Worm (Caenorhabditis elegans): ENCODE data around the gene F53F1.3.

Gene F53F1.3

DNA sequence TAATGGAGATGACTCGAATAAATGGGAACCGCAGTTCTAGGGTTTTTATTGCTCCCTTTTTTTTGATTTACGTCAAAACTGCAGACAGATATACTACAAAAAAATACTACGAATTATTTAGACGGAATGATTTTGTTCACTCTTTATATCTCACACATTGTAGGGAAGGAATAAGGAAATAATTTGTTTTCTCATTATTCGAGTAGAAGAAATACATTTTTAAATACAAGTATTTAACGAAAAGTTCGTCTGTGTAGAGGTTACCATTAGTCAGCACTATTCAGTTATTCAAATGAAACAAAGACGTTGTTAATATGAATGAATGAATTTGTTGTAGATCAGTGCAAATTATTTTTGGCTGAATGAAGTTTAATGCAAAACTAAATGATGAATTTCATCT, 18.7 kb downstream of the F53F1.3 start, which contains the start of gene srd-18:
srd-18 (minus strand) TSS at position 101 of the 400 bp plus-strand sequence.
- TF ChIP-seq lsy-2 (tag; optimal IDR thresholded peaks at IDR 0.05): no peak
- no peak for TF ChIP-seq egl-27 (tag; optimal IDR thresholded peaks at IDR 0.05)
- TF ChIP-seq lir-3 (tag; optimal IDR thresholded peaks at IDR 0.05; ENCODE audit: poor library complexity): no peak
- no peak for TF ChIP-seq dsc-1 (tag; optimal IDR thresholded peaks at IDR 0.05)
- no peak for TF ChIP-seq nhr-90 (tag; optimal IDR thresholded peaks at IDR 0.05; ENCODE audit: poor library complexity)
- TF ChIP-seq ztf-11 (tag; optimal IDR thresholded peaks at IDR 0.05): no peak
- no peak for TF ChIP-seq snpc-4 (tag; optimal IDR thresholded peaks at IDR 0.05)
- no peak for TF ChIP-seq egl-13 (tag; optimal IDR thresholded peaks at IDR 0.05)
- no peak for TF ChIP-seq rnt-1 (tag; optimal IDR thresholded peaks at IDR 0.05)
- TF ChIP-seq sup-37 (GFP tag; optimal IDR thresholded peaks at IDR 0.05): no peak
- no peak for TF ChIP-seq fkh-4 (tag; optimal IDR thresholded peaks at IDR 0.05; ENCODE audit: borderline replicate concordance)

DNA sequence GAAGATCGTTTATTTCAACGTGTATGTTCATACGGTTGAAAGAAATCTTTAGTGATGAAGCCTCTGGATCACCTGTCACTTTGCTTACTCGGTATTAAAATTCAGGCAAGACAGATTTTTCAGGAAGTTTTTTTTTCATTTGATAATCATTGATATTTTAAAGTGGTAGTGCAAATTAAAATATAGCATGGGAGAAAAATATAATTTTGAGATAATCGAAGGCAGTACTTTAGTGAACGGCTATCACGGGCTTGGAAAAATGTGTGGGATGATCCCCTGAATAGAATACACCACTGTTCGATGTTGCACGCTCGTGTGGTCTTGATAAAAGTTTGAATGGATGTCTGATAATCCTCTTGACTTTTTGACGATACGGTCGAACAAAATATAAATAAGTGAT, 19.3 kb downstream of the F53F1.3 start:
- peak; percentile 52 for TF ChIP-seq hlh-4 (tag; optimal IDR thresholded peaks at IDR 0.05)
- no peak for TF ChIP-seq nhr-71 (tag; optimal IDR thresholded peaks at IDR 0.05)

DNA sequence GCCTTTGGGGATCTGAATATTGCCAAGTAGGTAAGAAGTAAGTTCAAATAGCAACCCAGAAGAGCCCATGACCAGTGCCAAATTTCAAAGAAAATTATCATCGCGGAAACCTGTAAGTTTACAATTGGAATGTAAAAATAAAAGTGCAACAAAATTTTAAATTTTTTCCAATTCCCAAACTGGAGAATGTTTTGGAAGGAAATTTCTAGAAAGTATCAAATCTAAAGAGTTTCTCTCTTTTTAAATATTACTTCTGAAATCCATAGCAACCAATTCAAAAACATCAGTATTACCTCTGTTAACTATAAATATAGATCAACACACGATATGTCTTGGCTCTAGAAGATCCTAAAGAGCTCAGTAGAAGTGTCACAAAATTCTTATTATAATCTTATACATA, 20.6 kb downstream of the F53F1.3 start, which contains the start of gene srd-19:
srd-19 (minus strand) TSS at position 101 of the 400 bp plus-strand sequence.
- TF ChIP-seq nhr-71 (tag; optimal IDR thresholded peaks at IDR 0.05) (no peak), blmp-1 (tag; optimal IDR thresholded peaks at IDR 0.05) (no peak), ets-5 (GFP tag; IDR thresholded peaks at IDR 0.05) (no peak)

DNA sequence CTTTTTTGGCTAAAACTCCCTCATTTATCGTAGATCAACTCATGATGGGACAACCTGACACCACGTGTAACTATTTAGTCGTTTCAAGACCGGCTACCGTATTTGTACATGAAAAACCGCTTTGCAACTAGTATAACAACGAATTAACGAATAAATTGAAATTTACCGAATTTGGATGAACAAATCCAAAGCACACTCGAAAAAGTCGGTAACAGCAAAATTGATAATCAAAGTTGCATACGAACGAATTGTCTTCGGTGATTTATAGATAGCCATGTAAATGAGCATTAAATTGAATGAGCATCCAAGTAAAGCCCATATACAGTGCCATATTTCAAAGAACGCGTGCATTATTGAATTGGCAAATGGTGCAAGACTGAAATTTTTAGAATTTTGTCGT, 24.3 kb downstream of the F53F1.3 start, which contains the start of gene srd-17:
srd-17 (minus strand) TSS at position 351 of the 400 bp plus-strand sequence.
- TF ChIP-seq sptf-1 (tag; optimal IDR thresholded peaks at IDR 0.05): no peak
- no peak for TF ChIP-seq nhr-237 (tag; optimal IDR thresholded peaks at IDR 0.05)
- no peak for TF ChIP-seq sup-37 (GFP tag; optimal IDR thresholded peaks at IDR 0.05)
- no peak for TF ChIP-seq fkh-10 (GFP tag; optimal IDR thresholded peaks at IDR 0.05)
- no peak for TF ChIP-seq pqm-1 (tag; optimal IDR thresholded peaks at IDR 0.05)
- no peak for TF ChIP-seq lin-13 (GFP tag; optimal IDR thresholded peaks at IDR 0.05)
- no peak for TF ChIP-seq nhr-47 (tag; optimal IDR thresholded peaks at IDR 0.05)
- no peak for TF ChIP-seq ceh-82 (tag; optimal IDR thresholded peaks at IDR 0.05)
- TF ChIP-seq ceh-63 (GFP tag; optimal IDR thresholded peaks at IDR 0.05): no peak
- no peak for TF ChIP-seq nhr-28 (tag; optimal IDR thresholded peaks at IDR 0.05)
- no peak for TF ChIP-seq snpc-4 (tag; optimal IDR thresholded peaks at IDR 0.05)

DNA sequence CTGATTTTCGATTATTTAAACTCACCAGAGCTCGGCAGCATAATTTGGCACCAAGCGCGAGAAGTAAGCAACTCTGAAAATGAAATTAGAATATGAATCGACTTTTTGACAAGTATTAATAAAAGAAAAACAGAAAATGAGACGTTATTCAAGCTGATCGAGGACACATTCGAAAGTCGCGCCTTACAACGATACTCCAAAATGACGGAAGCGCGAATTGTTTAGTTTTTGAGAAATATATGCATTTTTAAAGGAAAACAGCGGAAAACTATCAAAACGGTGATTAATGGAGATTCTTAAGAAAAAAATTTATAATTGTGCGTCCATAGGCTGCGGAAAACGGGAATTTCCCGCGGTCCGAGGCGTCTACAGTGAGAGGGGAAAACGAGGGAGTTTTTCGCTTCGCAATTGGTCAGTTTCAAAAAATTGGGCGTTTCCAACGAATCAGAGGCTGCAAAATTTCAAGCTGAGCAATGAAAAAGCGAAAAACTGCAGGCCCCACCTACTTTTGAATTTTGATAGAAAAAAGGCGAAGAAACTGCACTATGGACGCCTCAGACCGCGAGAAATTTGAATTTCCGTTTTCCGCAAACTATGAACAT, 29.5 kb downstream of the F53F1.3 start, which contains the start of gene mes-4:
mes-4 (minus strand) TSS at position 73 of the 602 bp plus-strand sequence.
- TF ChIP-seq efl-1 (optimal IDR thresholded peaks at IDR 0.05): peak in 1 of 2 experiments; percentile 78
- TF ChIP-seq efl-1 (GFP tag; optimal IDR thresholded peaks at IDR 0.05 in 1 of 2): peak; percentile 83 to 98
- TF ChIP-seq ama-1 (optimal IDR thresholded peaks at IDR 0.05): no peak
- TF ChIP-seq lin-35 (GFP tag; optimal IDR thresholded peaks at IDR 0.05): peak; percentile 51 to 87
- TF ChIP-seq dpl-1 (GFP tag; optimal IDR thresholded peaks at IDR 0.05): peak; percentile 62 to 86 (median 81)
- no peak for TF ChIP-seq nhr-28 (tag; optimal IDR thresholded peaks at IDR 0.05)
- TF ChIP-seq blmp-1 (tag; optimal IDR thresholded peaks at IDR 0.05): peak; percentile 4

DNA sequence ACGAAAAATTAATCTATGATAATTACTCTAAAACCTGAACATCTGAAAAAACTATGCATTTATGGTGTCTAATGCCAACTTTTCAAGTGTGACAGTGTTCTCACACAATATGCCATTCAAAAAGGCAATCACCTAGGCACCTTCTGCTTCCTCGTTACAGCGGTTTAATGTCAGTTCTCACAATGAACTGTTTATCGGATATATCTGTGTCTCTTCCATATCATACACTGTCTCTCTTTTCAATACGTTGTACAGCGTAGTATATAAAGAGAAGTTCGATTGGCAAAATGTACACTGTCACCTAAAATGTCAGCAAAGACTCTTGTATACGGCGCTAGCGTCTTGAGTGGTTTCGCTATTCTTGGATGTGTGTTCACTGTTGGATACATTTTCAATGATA, 33.6 kb downstream of the F53F1.3 start, which contains the start of gene col-162:
col-162 (plus strand) TSS at position 301 of the 400 bp plus-strand sequence.
- TF ChIP-seq dpl-1 (GFP tag; optimal IDR thresholded peaks at IDR 0.05): no peak
- no peak for TF ChIP-seq ceh-63 (GFP tag; optimal IDR thresholded peaks at IDR 0.05)
- TF ChIP-seq snu-23 (GFP tag; optimal IDR thresholded peaks at IDR 0.05): no peak
- TF ChIP-seq ceh-88 (GFP tag; IDR thresholded peaks at IDR 0.05): no peak
- TF ChIP-seq efl-1 (optimal IDR thresholded peaks at IDR 0.05): no peak
- TF ChIP-seq efl-1 (GFP tag; optimal IDR thresholded peaks at IDR 0.05 in 1 of 2): no peak
- TF ChIP-seq hlh-4 (tag; optimal IDR thresholded peaks at IDR 0.05): no peak
- TF ChIP-seq alr-1 (tag; optimal IDR thresholded peaks at IDR 0.05; ENCODE audit: borderline replicate concordance): no peak
- no peak for TF ChIP-seq egl-13 (tag; optimal IDR thresholded peaks at IDR 0.05)
- TF ChIP-seq nhr-19 (GFP tag; conservative IDR thresholded peaks at IDR 0.05): no peak
- TF ChIP-seq nhr-85 (tag): no peak
